Fruit fly (Drosophila melanogaster): ENCODE results near the gene ush.

The ush gene

dm6 chr2L:468745-469358 lies 7.2 kb upstream of the ush start (continued):
- TF ChIP-seq Camta (GFP tag; optimal IDR thresholded peaks at IDR 0.05) (peak; percentile 66), scrt (GFP tag; optimal IDR thresholded peaks at IDR 0.05) (peak; percentile 64), gsb (GFP tag; IDR thresholded peaks at IDR 0.05) (peak; percentile 31; the same call in 1 of the 2 replicates), CG8478 (optimal IDR thresholded peaks at IDR 0.05) (no peak), ro (GFP tag; IDR thresholded peaks at IDR 0.05) (peak; percentile 33; the same call in 1 of the 2 replicates), D19A (tag; optimal IDR thresholded peaks at IDR 0.05) (peak; percentile 61), ase (GFP tag; IDR thresholded peaks at IDR 0.05) (peak; percentile 82), ken (GFP tag; IDR thresholded peaks at IDR 0.05) (peak; percentile 54; the same call in 1 of the 3 replicates), ttk (GFP tag; IDR thresholded peaks at IDR 0.05) (peak; percentile 78), CG2678 (tag; optimal IDR thresholded peaks at IDR 0.05) (peak; percentile 83), shn (GFP tag; optimal IDR thresholded peaks at IDR 0.05) (peak; percentile 53), Fer1 (GFP tag; optimal IDR thresholded peaks at IDR 0.05) (peak; percentile 77), cwo (GFP tag; optimal IDR thresholded peaks at IDR 0.05) (peak; percentile 56), stwl (tag; optimal IDR thresholded peaks at IDR 0.05) (no peak), CG7928 (GFP tag; optimal IDR thresholded peaks at IDR 0.05) (peak; percentile 36), lov (optimal IDR thresholded peaks at IDR 0.05) (no peak), lov (GFP tag; IDR thresholded peaks at IDR 0.05) (no peak; the same call in 2 of the 3 replicates), tup (GFP tag; optimal IDR thresholded peaks at IDR 0.05) (peak; percentile 1), usp (GFP tag; optimal IDR thresholded peaks at IDR 0.05) (no peak), wek (GFP tag; optimal IDR thresholded peaks at IDR 0.05) (peak; percentile 33), ind (GFP tag; optimal IDR thresholded peaks at IDR 0.05) (peak; percentile 70), Med (GFP tag) (peak; percentile 94), CG4404 (GFP tag; IDR thresholded peaks at IDR 0.05) (no peak), hb (GFP tag; IDR thresholded peaks at IDR 0.05; ENCODE audit: partially characterized antibody) (no peak), CG18476 (GFP tag; optimal IDR thresholded peaks at IDR 0.05) (peak; percentile 33), salm (tag; optimal IDR thresholded peaks at IDR 0.05) (peak; percentile 42), CG4617 (GFP tag; optimal IDR thresholded peaks at IDR 0.05; ENCODE audit: borderline replicate concordance) (no peak), bigmax (GFP tag; optimal IDR thresholded peaks at IDR 0.05) (no peak), luna (GFP tag; optimal IDR thresholded peaks at IDR 0.05) (peak; percentile 44), CG16815 (GFP tag; optimal IDR thresholded peaks at IDR 0.05) (peak; percentile 36), Poxn (GFP tag; IDR thresholded peaks at IDR 0.05) (peak; percentile 47; the same call in 1 of the 2 replicates), yki (optimal IDR thresholded peaks at IDR 0.05) (no peak), dysf (GFP tag; IDR thresholded peaks at IDR 0.05) (peak; percentile 82), ERR (GFP tag; optimal IDR thresholded peaks at IDR 0.05) (peak; percentile 49), CG31441 (GFP tag; IDR thresholded peaks at IDR 0.05) (peak; percentile 79), hth (optimal IDR thresholded peaks at IDR 0.05) (no peak), Dad (GFP tag; optimal IDR thresholded peaks at IDR 0.05) (peak; percentile 57), lbe (GFP tag; optimal IDR thresholded peaks at IDR 0.05) (no peak), kay (GFP tag; optimal IDR thresholded peaks at IDR 0.05) (no peak), Aef1 (GFP tag; IDR thresholded peaks at IDR 0.05) (peak; percentile 42; the same call in 1 of the 3 replicates), ash1 (GFP tag; optimal IDR thresholded peaks at IDR 0.05) (no peak), Pdp1 (GFP tag; optimal IDR thresholded peaks at IDR 0.05) (peak; percentile 67 to 69), bowl (GFP tag; IDR thresholded peaks at IDR 0.05) (peak; percentile 40; the same call in 1 of the 2 replicates), Asciz (GFP tag; optimal IDR thresholded peaks at IDR 0.05) (peak; percentile 88), CG31365 (tag; optimal IDR thresholded peaks at IDR 0.05) (peak; percentile 25), Fer2 (tag; optimal IDR thresholded peaks at IDR 0.05) (no peak), C15 (GFP tag; IDR thresholded peaks at IDR 0.05) (0 out of 3 replicates have a peak, but pooled peaks have one; percentile 36), chif (GFP tag; optimal IDR thresholded peaks at IDR 0.05) (peak; percentile 63 to 70), Lhr (GFP tag; optimal IDR thresholded peaks at IDR 0.05) (peak; percentile 54), pum (GFP tag; optimal IDR thresholded peaks at IDR 0.05) (peak; percentile 64), stc (GFP tag; IDR thresholded peaks at IDR 0.05) (peak; percentile 88)

Data from whole organism, embryonic.